Worm (Caenorhabditis elegans) whole organism, L4 larva: ENCODE measurements around the gene ZK353.10.

Experiments used
- R02D3.7 ChIP-seq: fragments of 150-350 bp; sonication (generic microtip); optimal IDR thresholded peaks from 3 replicates; lab custom pipeline; 2014; ENCODE audit warnings: missing biosample characterization, missing genetic modification characterization
- aly-2 ChIP-seq: sonication (generic microtip); optimal IDR thresholded peaks from 2 replicates; lab custom pipeline; 2018; ENCODE audit warnings: missing biosample characterization, missing genetic modification characterization
- ceh-44 ChIP-seq: fragments of 200-800 bp; sonication (Bioruptor generic); IDR thresholded peaks from 2 replicates; pipeline ENCODE4 v1.3.6; 2022; ENCODE audit warnings: missing genetic modification reagents, missing genetic modification characterization, missing compliant biosample characterization
- ceh-82 ChIP-seq: sonication (generic microtip); optimal IDR thresholded peaks from 2 replicates; lab custom pipeline; 2017; ENCODE audit warnings: missing biosample characterization, missing genetic modification characterization
- fkh-10 ChIP-seq: fragments of 150-350 bp; optimal IDR thresholded peaks from 2 replicates; lab custom pipeline; 2014; ENCODE audit warnings: missing biosample characterization, missing genetic modification reagents, missing genetic modification characterization
- nhr-10 ChIP-seq: fragments of 150-350 bp; optimal IDR thresholded peaks from 2 replicates; lab custom pipeline; 2014; ENCODE audit warnings: missing biosample characterization, missing genetic modification characterization
- nhr-28 ChIP-seq: fragments of 150-350 bp; optimal IDR thresholded peaks from 2 replicates; lab custom pipeline; 2014; ENCODE audit warnings: missing biosample characterization, missing genetic modification characterization
- nhr-76 ChIP-seq: fragments of 150-350 bp; optimal IDR thresholded peaks from 2 replicates; lab custom pipeline; 2014; ENCODE audit warnings: missing biosample characterization, missing genetic modification characterization
- pha-4 ChIP-seq, 2 experiments: fragments of 150-350 bp in 1 of 2; fragments of 200-800 bp in 1 of 2; sonication (Bioruptor generic) in 1 of 2; IDR thresholded peaks in 1 of 2; optimal IDR thresholded peaks in 1 of 2; 2 replicates each; pipeline versions ENCODE4 v1.3.6 to Lab custom; 2014 to 2022; ENCODE audit warnings: missing genetic modification characterization in 2 of 2, missing genetic modification reagents in 2 of 2, missing biosample characterization in 1 of 2, missing compliant biosample characterization in 1 of 2
- snpc-4 ChIP-seq: fragments of 150-350 bp; optimal IDR thresholded peaks from 2 replicates; lab custom pipeline; 2014; ENCODE audit warnings: missing biosample characterization, missing genetic modification characterization

- no peak for TF ChIP-seq snpc-4 (tag; lab: Kevin White, UChicago)
- no peak for TF ChIP-seq ceh-44 (GFP tag; lab: Robert Waterston, UW)
- TF ChIP-seq nhr-10 (tag; lab: Kevin White, UChicago): no peak
- TF ChIP-seq fkh-10 (GFP tag; lab: Kevin White, UChicago): no peak
- TF ChIP-seq nhr-76: no peak
- TF ChIP-seq ceh-82 (tag; lab: Kevin White, UChicago): no peak
- no peak for TF ChIP-seq aly-2 (tag; lab: Kevin White, UChicago)
- no peak for TF ChIP-seq R02D3.7 (tag; lab: Kevin White, UChicago)
- peak; percentile 17 for TF ChIP-seq nhr-28 (tag; lab: Kevin White, UChicago)
- TF ChIP-seq pha-4 (GFP tag; IDR thresholded peaks at IDR 0.05; lab: Robert Waterston, UW): no peak
- TF ChIP-seq pha-4 (tag; optimal IDR thresholded peaks at IDR 0.05; lab: Kevin White, UChicago): no peak
Observed at ce11 chrIII:8439312-8439711, 45.1 kb upstream of the ZK353.10 start, which contains the start of gene pqn-96.
